Fruit fly (Drosophila melanogaster) whole organism: ENCODE measurements around the gene CG42823.

ENCODE experiments used
- CG8478 ChIP-seq: fragments of >200 bp; optimal IDR thresholded peaks from 2 replicates; lab custom pipeline; 2018; ENCODE audit warnings: inconsistent platforms
- EcR ChIP-seq, 2 experiments: fragments of >200 bp; optimal IDR thresholded peaks; 2 replicates each; lab custom pipeline; 2017; ENCODE audit warnings: missing biosample characterization in 2 of 2, missing genetic modification characterization in 2 of 2, missing genetic modification reagents in 2 of 2
- pan ChIP-seq: fragments of >200 bp; optimal IDR thresholded peaks from 2 replicates; lab custom pipeline; 2017
- psq ChIP-seq: fragments of >200 bp; optimal IDR thresholded peaks from 2 replicates; lab custom pipeline; 2017
- usp ChIP-seq: fragments of >200 bp; optimal IDR thresholded peaks from 2 replicates; lab custom pipeline; 2017; ENCODE audit warnings: missing biosample characterization, missing genetic modification characterization, mixed read lengths

dm6 chr3R:17409319-17409718, 4.4 kb upstream of the CG42823 start, which contains the start of gene CG5860:
- TF ChIP-seq EcR (GFP tag; optimal IDR thresholded peaks at IDR 0.05; lab: Kevin White, UChicago) (no peak), CG8478 (lab: Kevin White, UChicago) (no peak), usp (no peak), psq (lab: Kevin White, UChicago) (no peak), pan (lab: Kevin White, UChicago) (no peak)
